Worm (Caenorhabditis elegans) whole organism, early embryonic: ENCODE measurements around the gene Y17D7C.1.
A peak's percentile ranks its signal among the peaks of the same experiment; 100 is the strongest.

Source experiments
- B0310.2 ChIP-seq: sonication (generic microtip); optimal IDR thresholded peaks from 2 replicates; lab custom pipeline; 2016; ENCODE audit warnings: mild to moderate bottlenecking, missing genetic modification characterization, missing compliant biosample characterization
- F13C5.2 ChIP-seq: sonication (generic microtip); optimal IDR thresholded peaks from 2 replicates; lab custom pipeline; 2017; ENCODE audit warnings: mild to moderate bottlenecking, missing genetic modification characterization, inconsistent platforms, missing compliant biosample characterization
- aly-1 ChIP-seq: sonication (generic microtip); optimal IDR thresholded peaks from 2 replicates; lab custom pipeline; 2016; ENCODE audit warnings: missing genetic modification characterization, missing compliant biosample characterization
- ama-1 ChIP-seq: fragments of 150-350 bp; optimal IDR thresholded peaks from 2 replicates; lab custom pipeline; 2014
- ceh-13 ChIP-seq: fragments of 200-800 bp; sonication (Bioruptor generic); optimal IDR thresholded peaks from 2 replicates; lab custom pipeline; 2018; ENCODE audit warnings: mild to moderate bottlenecking, missing genetic modification characterization, missing compliant biosample characterization
- ceh-36 ChIP-seq: sonication (generic microtip); optimal IDR thresholded peaks from 2 replicates; lab custom pipeline; 2016; ENCODE audit warnings: missing genetic modification characterization, inconsistent platforms, missing compliant biosample characterization
- ets-7 ChIP-seq: sonication (generic microtip); optimal IDR thresholded peaks from 2 replicates; lab custom pipeline; 2016; ENCODE audit warnings: missing genotype, missing genetic modification characterization, missing compliant biosample characterization
- flt-1 ChIP-seq: fragments of 200-800 bp; sonication (Bioruptor generic); IDR thresholded peaks from 2 replicates; pipeline ENCODE4 v1.3.6; 2022; ENCODE audit warnings: missing genetic modification characterization, missing compliant biosample characterization
- hmbx-1 ChIP-seq: sonication (generic microtip); optimal IDR thresholded peaks from 2 replicates; lab custom pipeline; 2016; ENCODE audit warnings: mild to moderate bottlenecking, missing genetic modification characterization, missing compliant biosample characterization
- hmg-4 ChIP-seq: fragments of 200-800 bp; sonication (Bioruptor generic); optimal IDR thresholded peaks from 2 replicates; lab custom pipeline; 2018; ENCODE audit warnings: mild to moderate bottlenecking, missing genetic modification characterization, missing compliant biosample characterization
- hnd-1 ChIP-seq: sonication (generic microtip); optimal IDR thresholded peaks from 2 replicates; lab custom pipeline; 2016; ENCODE audit warnings: missing genetic modification characterization, missing compliant biosample characterization
- pes-1 ChIP-seq: fragments of 200-800 bp; sonication (Bioruptor generic); IDR thresholded peaks from 2 replicates; pipeline ENCODE4 v1.3.6; 2022; ENCODE audit warnings: missing genetic modification reagents, missing genetic modification characterization, missing compliant biosample characterization
- scrt-1 ChIP-seq: fragments of 200-800 bp; sonication (Bioruptor generic); IDR thresholded peaks from 2 replicates; pipeline ENCODE4 v1.3.6; 2022; ENCODE audit warnings: missing genetic modification characterization, missing compliant biosample characterization
- sea-1 ChIP-seq: fragments of 200-800 bp; sonication (Bioruptor generic); conservative IDR thresholded peaks from 2 replicates; pipeline ENCODE4 v1.3.6; 2022; ENCODE audit warnings: missing genetic modification characterization, missing compliant biosample characterization
- tbx-11 ChIP-seq: fragments of 200-800 bp; sonication (Bioruptor generic); IDR thresholded peaks from 2 replicates; pipeline ENCODE4 v1.3.6; 2022; ENCODE audit warnings: missing genetic modification characterization, missing compliant biosample characterization
- tbx-37 ChIP-seq: fragments of 200-800 bp; sonication (Bioruptor generic); conservative IDR thresholded peaks from 2 replicates; pipeline ENCODE4 v1.3.6; 2022; ENCODE audit warnings: missing genetic modification reagents, missing genetic modification characterization, missing compliant biosample characterization
- tra-4 ChIP-seq: sonication (generic microtip); optimal IDR thresholded peaks from 2 replicates; lab custom pipeline; 2017; ENCODE audit warnings: missing genetic modification characterization, missing compliant biosample characterization

Gene Y17D7C.1

ce11 chrV:18731579-18732041, 25.2 kb downstream of the Y17D7C.1 start, which contains the start of the genes asp-18 and scl-19:
asp-18 (minus strand) TSS chrV:18731679.
scl-19 (plus strand) TSS chrV:18731991.
- TF ChIP-seq scrt-1 (GFP tag; lab: Robert Waterston, UW) (no peak), F13C5.2 (tag; lab: Kevin White, UChicago) (no peak), tbx-37 (no peak), ceh-13 (GFP tag; lab: Kevin White, UChicago) (no peak), sea-1 (GFP tag; lab: Robert Waterston, UW) (no peak), ama-1 (lab: Kevin White, UChicago) (no peak), flt-1 (GFP tag; lab: Robert Waterston, UW) (no peak), hnd-1 (tag; lab: Kevin White, UChicago) (no peak), ceh-36 (tag; lab: Kevin White, UChicago) (no peak), tbx-11 (GFP tag; lab: Robert Waterston, UW) (no peak), pes-1 (no peak), ets-7 (tag; lab: Kevin White, UChicago) (no peak), aly-1 (tag; lab: Kevin White, UChicago) (no peak), hmg-4 (GFP tag; lab: Kevin White, UChicago) (no peak), B0310.2 (tag; lab: Kevin White, UChicago) (no peak), hmbx-1 (tag; lab: Kevin White, UChicago) (no peak), tra-4 (tag; lab: Kevin White, UChicago) (no peak)

ce11 chrV:18733942-18734341, 27.6 kb downstream of the Y17D7C.1 start:
- TF ChIP-seq sea-1 (GFP tag; lab: Robert Waterston, UW): no peak
- TF ChIP-seq ceh-36 (tag; lab: Kevin White, UChicago): peak; percentile 88

ce11 chrV:18734381-18734780, 28.0 kb downstream of the Y17D7C.1 start, which contains the start of gene scl-20:
scl-20 (minus strand) TSS chrV:18734481.
- no peak for TF ChIP-seq ets-7 (tag; lab: Kevin White, UChicago)
- no peak for TF ChIP-seq hmbx-1 (tag; lab: Kevin White, UChicago)
- no peak for TF ChIP-seq tbx-37
- no peak for TF ChIP-seq tbx-11 (GFP tag; lab: Robert Waterston, UW)
- no peak for TF ChIP-seq ama-1 (lab: Kevin White, UChicago)
- no peak for TF ChIP-seq hmg-4 (GFP tag; lab: Kevin White, UChicago)
- TF ChIP-seq B0310.2 (tag; lab: Kevin White, UChicago): no peak
- no peak for TF ChIP-seq ceh-36 (tag; lab: Kevin White, UChicago)
- no peak for TF ChIP-seq hnd-1 (tag; lab: Kevin White, UChicago)
- no peak for TF ChIP-seq F13C5.2 (tag; lab: Kevin White, UChicago)
- no peak for TF ChIP-seq ceh-13 (GFP tag; lab: Kevin White, UChicago)
- TF ChIP-seq flt-1 (GFP tag; lab: Robert Waterston, UW): no peak
- no peak for TF ChIP-seq scrt-1 (GFP tag; lab: Robert Waterston, UW)
- no peak for TF ChIP-seq aly-1 (tag; lab: Kevin White, UChicago)
- no peak for TF ChIP-seq sea-1 (GFP tag; lab: Robert Waterston, UW)

ce11 chrV:18737646-18738045, 31.3 kb downstream of the Y17D7C.1 start:
- TF ChIP-seq tbx-11 (GFP tag; lab: Robert Waterston, UW) (no peak), tra-4 (tag; lab: Kevin White, UChicago) (no peak), ama-1 (lab: Kevin White, UChicago) (no peak), ceh-13 (GFP tag; lab: Kevin White, UChicago) (no peak), flt-1 (GFP tag; lab: Robert Waterston, UW) (no peak), hnd-1 (tag; lab: Kevin White, UChicago) (no peak), ceh-36 (tag; lab: Kevin White, UChicago) (no peak), pes-1 (no peak), hmbx-1 (tag; lab: Kevin White, UChicago) (no peak), tbx-37 (no peak), sea-1 (GFP tag; lab: Robert Waterston, UW) (no peak), F13C5.2 (tag; lab: Kevin White, UChicago) (no peak), hmg-4 (GFP tag; lab: Kevin White, UChicago) (no peak), B0310.2 (tag; lab: Kevin White, UChicago) (no peak), aly-1 (tag; lab: Kevin White, UChicago) (no peak), ets-7 (tag; lab: Kevin White, UChicago) (no peak), scrt-1 (GFP tag; lab: Robert Waterston, UW) (no peak)

- no peak for TF ChIP-seq tra-4 (tag; lab: Kevin White, UChicago)
- no peak for TF ChIP-seq F13C5.2 (tag; lab: Kevin White, UChicago)
- TF ChIP-seq ceh-13 (GFP tag; lab: Kevin White, UChicago): no peak
- TF ChIP-seq scrt-1 (GFP tag; lab: Robert Waterston, UW): no peak
- no peak for TF ChIP-seq ceh-36 (tag; lab: Kevin White, UChicago)
- TF ChIP-seq hmg-4 (GFP tag; lab: Kevin White, UChicago): no peak
- TF ChIP-seq ama-1 (lab: Kevin White, UChicago): no peak
- no peak for TF ChIP-seq B0310.2 (tag; lab: Kevin White, UChicago)
- no peak for TF ChIP-seq hnd-1 (tag; lab: Kevin White, UChicago)
- no peak for TF ChIP-seq pes-1
- no peak for TF ChIP-seq flt-1 (GFP tag; lab: Robert Waterston, UW)
- no peak for TF ChIP-seq ets-7 (tag; lab: Kevin White, UChicago)
- no peak for TF ChIP-seq tbx-37
- no peak for TF ChIP-seq hmbx-1 (tag; lab: Kevin White, UChicago)
These were observed 35.7 kb downstream of the Y17D7C.1 start, which contains the start of gene clec-250 for ce11 chrV:18742108-18742507. clec-250 (minus strand) TSS chrV:18742208.

ce11 chrV:18746937-18747660, 40.7 kb downstream of the Y17D7C.1 start, which contains the start of gene clec-251:
clec-251 (minus strand) TSS chrV:18746987.
- TF ChIP-seq ama-1 (lab: Kevin White, UChicago): no peak
- no peak for TF ChIP-seq aly-1 (tag; lab: Kevin White, UChicago)
- no peak for TF ChIP-seq scrt-1 (GFP tag; lab: Robert Waterston, UW)
- TF ChIP-seq hmbx-1 (tag; lab: Kevin White, UChicago): no peak
